Fruit fly (Drosophila melanogaster): ENCODE results near the gene CG18170.
A peak's percentile ranks its signal among the peaks of the same experiment; 100 is the strongest.

CG18170 gene

dm6 chr3L:1618116-1618727, 15.5 kb downstream of the CG18170 start, which contains the start of the genes CG13926, ABCB7 and CG33230 (continued):
- TF ChIP-seq hbn (GFP tag; IDR thresholded peaks at IDR 0.05; ENCODE audit: partially characterized antibody) (0 out of 2 replicates have a peak, but pooled peaks have one; percentile 21), en (GFP tag; optimal IDR thresholded peaks at IDR 0.05) (no peak), ac (GFP tag; optimal IDR thresholded peaks at IDR 0.05) (no peak), Bgb (GFP tag; IDR thresholded peaks at IDR 0.05; ENCODE audit: partially characterized antibody) (peak; percentile 47), CG3995 (GFP tag; optimal IDR thresholded peaks at IDR 0.05) (peak; percentile 24), Sox100B (GFP tag; optimal IDR thresholded peaks at IDR 0.05) (no peak), maf-S (GFP tag; optimal IDR thresholded peaks at IDR 0.05) (peak; percentile 29), chinmo (GFP tag; IDR thresholded peaks at IDR 0.05; ENCODE audit: partially characterized antibody) (0 out of 4 replicates have a peak, but pooled peaks have one; percentile 18), NfI (GFP tag; optimal IDR thresholded peaks at IDR 0.05) (peak; percentile 16), Hey (tag; optimal IDR thresholded peaks at IDR 0.05) (peak; percentile 81), fd96Cb (tag; optimal IDR thresholded peaks at IDR 0.05) (no peak), Hmr (GFP tag; optimal IDR thresholded peaks at IDR 0.05) (peak; percentile 31), Dref (GFP tag; IDR thresholded peaks at IDR 0.05) (0 out of 2 replicates have a peak, but pooled peaks have one; percentile 10), Dbx (GFP tag; IDR thresholded peaks at IDR 0.05) (0 out of 3 replicates have a peak, but pooled peaks have one; percentile 42), Poxn (GFP tag; IDR thresholded peaks at IDR 0.05) (no peak), Sox102F (GFP tag; optimal IDR thresholded peaks at IDR 0.05) (no peak), repo (GFP tag; optimal IDR thresholded peaks at IDR 0.05) (no peak), mam (GFP tag; optimal IDR thresholded peaks at IDR 0.05) (peak; percentile 57), HLH54F (GFP tag; optimal IDR thresholded peaks at IDR 0.05) (peak; percentile 21), CG2129 (GFP tag; IDR thresholded peaks at IDR 0.05; ENCODE audit: partially characterized antibody) (no peak; the same call in 1 of the 2 replicates), CkIIα-i1 (GFP tag; IDR thresholded peaks at IDR 0.05) (no peak), CG6654 (GFP tag; optimal IDR thresholded peaks at IDR 0.05) (no peak), danr (GFP tag; IDR thresholded peaks at IDR 0.05) (no peak), wek (GFP tag; optimal IDR thresholded peaks at IDR 0.05) (no peak), unc-4 (GFP tag; IDR thresholded peaks at IDR 0.05; ENCODE audit: partially characterized antibody) (0 out of 2 replicates have a peak, but pooled peaks have one; percentile 38), oc (tag; optimal IDR thresholded peaks at IDR 0.05) (no peak), Dip3 (GFP tag; optimal IDR thresholded peaks at IDR 0.05) (peak; percentile 1), Jarid2 (GFP tag; optimal IDR thresholded peaks at IDR 0.05) (no peak), CG5953 (GFP tag; IDR thresholded peaks at IDR 0.05) (no peak), CG8478 (optimal IDR thresholded peaks at IDR 0.05) (no peak), CG12391 (tag; optimal IDR thresholded peaks at IDR 0.05) (peak; percentile 55), Hr3 (GFP tag; optimal IDR thresholded peaks at IDR 0.05) (no peak), Blimp-1 (GFP tag; optimal IDR thresholded peaks at IDR 0.05) (no peak), Atf-2 (GFP tag; optimal IDR thresholded peaks at IDR 0.05) (no peak), Hmx (GFP tag; optimal IDR thresholded peaks at IDR 0.05) (no peak), bcd (GFP tag; optimal IDR thresholded peaks at IDR 0.05) (peak; percentile 15), CG11696 (GFP tag; IDR thresholded peaks at IDR 0.05) (no peak), sob (GFP tag; IDR thresholded peaks at IDR 0.05) (no peak), row (GFP tag; IDR thresholded peaks at IDR 0.05) (peak; percentile 92), CG15696 (tag; optimal IDR thresholded peaks at IDR 0.05) (no peak), Gug (GFP tag; IDR thresholded peaks at IDR 0.05) (peak; percentile 43; the same call in 1 of the 4 replicates), ap (GFP tag; IDR thresholded peaks at IDR 0.05) (no peak), CG10267 (tag; optimal IDR thresholded peaks at IDR 0.05) (peak; percentile 39), Dp (GFP tag; optimal IDR thresholded peaks at IDR 0.05) (peak; percentile 14), Med (GFP tag) (peak; percentile 92), jigr1 (GFP tag; IDR thresholded peaks at IDR 0.05) (no peak), zen2 (GFP tag; IDR thresholded peaks at IDR 0.05; ENCODE audit: partially characterized antibody) (no peak), ewg (GFP tag; optimal IDR thresholded peaks at IDR 0.05) (no peak), CG4707 (GFP tag; optimal IDR thresholded peaks at IDR 0.05) (no peak)

Data from whole organism, embryonic.